Worm (Caenorhabditis elegans) whole organism, early embryonic: ENCODE measurements around the gene F58E6.5.

Experiments used
- B0310.2 ChIP-seq: sonication (generic microtip); optimal IDR thresholded peaks from 2 replicates; lab custom pipeline; 2016; ENCODE audit warnings: mild to moderate bottlenecking, missing genetic modification characterization, missing compliant biosample characterization
- F13C5.2 ChIP-seq: sonication (generic microtip); optimal IDR thresholded peaks from 2 replicates; lab custom pipeline; 2017; ENCODE audit warnings: mild to moderate bottlenecking, missing genetic modification characterization, inconsistent platforms, missing compliant biosample characterization
- ama-1 ChIP-seq: fragments of 150-350 bp; optimal IDR thresholded peaks from 2 replicates; lab custom pipeline; 2014
- ceh-13 ChIP-seq: fragments of 200-800 bp; sonication (Bioruptor generic); optimal IDR thresholded peaks from 2 replicates; lab custom pipeline; 2018; ENCODE audit warnings: mild to moderate bottlenecking, missing genetic modification characterization, missing compliant biosample characterization
- ceh-36 ChIP-seq: sonication (generic microtip); optimal IDR thresholded peaks from 2 replicates; lab custom pipeline; 2016; ENCODE audit warnings: missing genetic modification characterization, inconsistent platforms, missing compliant biosample characterization
- flt-1 ChIP-seq: fragments of 200-800 bp; sonication (Bioruptor generic); IDR thresholded peaks from 2 replicates; pipeline ENCODE4 v1.3.6; 2022; ENCODE audit warnings: missing genetic modification characterization, missing compliant biosample characterization
- hmg-4 ChIP-seq: fragments of 200-800 bp; sonication (Bioruptor generic); optimal IDR thresholded peaks from 2 replicates; lab custom pipeline; 2018; ENCODE audit warnings: mild to moderate bottlenecking, missing genetic modification characterization, missing compliant biosample characterization
- scrt-1 ChIP-seq: fragments of 200-800 bp; sonication (Bioruptor generic); IDR thresholded peaks from 2 replicates; pipeline ENCODE4 v1.3.6; 2022; ENCODE audit warnings: missing genetic modification characterization, missing compliant biosample characterization
- tbx-37 ChIP-seq: fragments of 200-800 bp; sonication (Bioruptor generic); conservative IDR thresholded peaks from 2 replicates; pipeline ENCODE4 v1.3.6; 2022; ENCODE audit warnings: missing genetic modification reagents, missing genetic modification characterization, missing compliant biosample characterization

DNA sequence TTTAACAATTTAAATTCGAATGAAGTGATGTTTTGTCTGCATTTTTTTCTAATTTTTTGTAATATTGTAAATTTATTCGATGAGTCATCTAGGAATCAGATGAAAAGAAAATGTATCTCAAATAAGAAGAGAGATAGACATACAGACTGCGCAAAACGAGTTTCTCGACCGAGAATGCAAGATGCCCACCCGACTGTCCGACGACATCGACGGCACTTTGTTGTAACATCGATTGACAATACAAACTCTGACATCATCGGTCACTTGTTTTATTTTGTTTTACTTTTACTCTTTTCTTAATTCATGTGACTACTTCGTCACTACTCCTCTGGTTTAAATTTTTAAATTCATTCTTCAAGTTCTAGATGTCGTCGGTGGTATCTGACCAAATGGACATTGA, 13.5 kb downstream of the F58E6.5 start, which contains the start of gene sta-2:
- no peak for TF ChIP-seq F13C5.2 (tag; lab: Kevin White, UChicago)
- no peak for TF ChIP-seq ama-1 (lab: Kevin White, UChicago)
- no peak for TF ChIP-seq scrt-1
- no peak for TF ChIP-seq tbx-37 (GFP tag; lab: Robert Waterston, UW)
- no peak for TF ChIP-seq hmg-4
- TF ChIP-seq ceh-36 (tag; lab: Kevin White, UChicago): no peak
- no peak for TF ChIP-seq flt-1 (GFP tag; lab: Robert Waterston, UW)
- TF ChIP-seq ceh-13 (GFP tag; lab: Kevin White, UChicago): no peak
- no peak for TF ChIP-seq B0310.2 (tag; lab: Kevin White, UChicago)
